Worm (Caenorhabditis elegans) whole organism, L3 larva: ENCODE results near the gene sams-1.

Experiments
- aly-2 ChIP-seq: fragments of 150-350 bp; optimal IDR thresholded peaks from 2 replicates; lab custom pipeline; 2014; ENCODE audit warnings: missing biosample characterization, missing genetic modification characterization
- ama-1 ChIP-seq: fragments of 150-350 bp; optimal IDR thresholded peaks from 2 replicates; lab custom pipeline; 2018
- nhr-12 ChIP-seq: fragments of 150-350 bp; optimal IDR thresholded peaks from 2 replicates; lab custom pipeline; 2014; ENCODE audit warnings: missing biosample characterization, missing genetic modification characterization
- nhr-237 ChIP-seq: fragments of 150-350 bp; optimal IDR thresholded peaks from 2 replicates; lab custom pipeline; 2014; ENCODE audit warnings: missing biosample characterization, missing genetic modification characterization
- nhr-77 ChIP-seq: fragments of 150-350 bp; optimal IDR thresholded peaks from 2 replicates; lab custom pipeline; 2014; ENCODE audit warnings: missing biosample characterization, missing genetic modification characterization
- pha-4 ChIP-seq: fragments of 150-350 bp; optimal IDR thresholded peaks from 2 replicates; lab custom pipeline; 2014; ENCODE audit warnings: missing biosample characterization, missing genetic modification reagents, missing genetic modification characterization
- pqm-1 ChIP-seq: fragments of 150-350 bp; optimal IDR thresholded peaks from 2 replicates; lab custom pipeline; 2017; ENCODE audit warnings: missing biosample characterization, missing genetic modification characterization, inconsistent platforms
- snpc-4 ChIP-seq: fragments of 150-350 bp; optimal IDR thresholded peaks from 2 replicates; lab custom pipeline; 2014; ENCODE audit warnings: missing biosample characterization, missing genetic modification characterization
- unc-39 ChIP-seq: sonication (generic microtip); optimal IDR thresholded peaks from 4 replicates; lab custom pipeline; 2017; ENCODE audit warnings: missing biosample characterization, missing genetic modification characterization

DNA sequence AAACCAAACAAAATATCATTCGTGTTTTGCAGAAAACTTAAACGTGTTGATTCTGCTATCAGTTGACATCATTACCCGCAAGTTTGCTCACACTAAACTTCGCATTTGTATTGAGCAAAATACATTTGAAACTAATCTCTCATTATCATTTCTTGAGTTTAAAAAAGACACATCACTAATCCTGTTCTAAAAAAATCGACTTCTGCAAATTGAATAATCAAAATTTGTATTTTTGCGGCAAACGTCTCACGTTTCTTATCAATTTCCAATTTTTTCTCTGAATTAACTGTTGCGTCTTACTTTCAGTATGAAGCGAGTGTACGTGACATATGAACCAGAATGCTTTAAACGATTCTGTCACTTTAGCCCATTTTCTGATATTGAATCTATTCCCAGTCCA lies 5.9 kb upstream of the sams-1 start, which contains the start of gene C49F5.8:
- TF ChIP-seq ama-1 = no peak
- TF ChIP-seq snpc-4 (tag; lab: Kevin White, UChicago) = no peak
- TF ChIP-seq nhr-237 (tag; lab: Kevin White, UChicago) = no peak
- no peak for TF ChIP-seq pha-4 (tag; lab: Kevin White, UChicago)
- no peak for TF ChIP-seq nhr-12 (tag; lab: Kevin White, UChicago)
- no peak for TF ChIP-seq nhr-77
- no peak for TF ChIP-seq unc-39
- TF ChIP-seq aly-2 (tag; lab: Kevin White, UChicago) = no peak
- no peak for TF ChIP-seq pqm-1 (tag; lab: Kevin White, UChicago)
